Worm (Caenorhabditis elegans): Measurements from ENCODE around the gene ZK675.4.

DNA sequence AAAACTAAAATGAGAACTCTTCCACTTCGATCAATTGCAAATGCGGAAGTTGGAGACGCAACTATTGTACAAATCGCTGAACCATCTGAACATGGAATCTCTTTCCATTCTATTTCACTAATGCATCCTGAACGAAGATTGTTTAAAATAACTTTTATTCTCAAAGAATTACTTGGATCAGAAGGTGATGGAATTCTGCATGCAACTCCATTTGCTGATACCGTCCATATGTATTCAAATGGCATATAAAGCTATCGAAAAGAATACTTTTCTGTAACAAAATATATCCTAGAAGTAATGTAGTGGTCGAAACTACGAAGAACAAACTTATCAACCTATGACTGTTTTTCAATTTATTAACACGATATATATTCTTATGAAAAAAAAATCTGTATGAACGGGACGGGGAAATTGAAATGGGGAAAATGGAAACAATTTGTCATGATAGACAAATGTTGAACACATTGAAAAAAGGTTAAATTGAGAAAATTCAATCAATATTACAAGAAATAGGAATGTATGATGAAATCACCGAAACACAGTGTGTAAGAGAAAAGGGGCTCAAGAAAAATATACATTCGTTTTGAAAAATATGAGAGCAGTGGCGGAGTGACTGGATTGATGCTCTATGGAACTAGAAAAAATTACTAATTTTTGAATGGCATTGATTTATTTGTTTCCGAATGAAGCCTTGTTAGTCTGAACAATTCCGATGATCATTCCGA is 33.2 kb upstream of the ZK675.4 start, which contains the start of gene T01H3.2:
- no peak for TF ChIP-seq egl-5 (tag; optimal IDR thresholded peaks at IDR 0.05)
- no peak for TF ChIP-seq elt-3 (tag; optimal IDR thresholded peaks at IDR 0.05)
- TF ChIP-seq pqm-1 (tag; optimal IDR thresholded peaks at IDR 0.05), result no peak
- TF ChIP-seq unc-62 (GFP tag; optimal IDR thresholded peaks at IDR 0.05), result no peak
- no peak for TF ChIP-seq lin-39 (tag; optimal IDR thresholded peaks at IDR 0.05)
- TF ChIP-seq snpc-4 (tag; optimal IDR thresholded peaks at IDR 0.05), result no peak
- no peak for TF ChIP-seq ZK546.5 (tag; optimal IDR thresholded peaks at IDR 0.05)
- TF ChIP-seq pha-4 (tag; optimal IDR thresholded peaks at IDR 0.05), result no peak
